Worm (Caenorhabditis elegans): ENCODE data around the gene coq-2.
A peak's percentile ranks its signal among the peaks of the same experiment; 100 is the strongest.

DNA sequence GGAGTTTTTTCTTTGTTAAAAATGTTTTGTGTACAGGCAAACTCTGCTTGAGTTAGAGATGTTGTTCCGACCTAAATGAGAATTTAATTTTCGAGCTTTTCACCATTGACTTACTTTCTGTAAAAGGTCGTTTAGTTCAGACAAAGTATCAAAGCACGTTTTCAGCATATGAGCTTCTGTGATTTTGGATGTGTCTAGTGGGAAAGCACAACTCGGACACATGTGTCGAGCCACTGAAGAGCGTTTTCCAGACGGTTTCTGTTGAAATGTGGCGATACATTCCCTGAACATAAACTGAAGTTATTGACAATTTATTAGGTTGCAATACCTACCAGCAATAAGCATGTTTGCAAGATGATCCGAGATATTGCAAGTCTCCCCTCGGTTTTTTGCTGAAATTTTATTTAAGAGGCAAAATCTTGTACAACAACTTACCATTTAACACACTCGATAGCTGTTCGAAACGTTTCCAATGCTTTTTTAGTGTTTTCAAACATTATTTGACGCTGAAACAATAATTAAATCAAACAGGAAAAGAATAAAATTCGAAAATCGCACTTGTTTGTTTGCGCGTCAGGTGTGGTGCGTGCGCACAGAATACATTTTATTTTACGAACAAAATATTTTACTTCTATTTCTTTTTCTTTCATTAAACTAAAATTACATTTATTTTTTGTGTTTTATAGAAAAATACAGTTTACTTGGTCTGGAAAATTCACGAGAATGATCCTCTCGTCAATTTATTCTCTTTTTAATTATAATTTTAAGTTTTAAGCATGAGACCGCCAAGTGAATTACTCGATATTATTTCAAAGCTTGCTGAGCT, 46.6 kb upstream of the coq-2 start, which contains the start of the genes brd-1 and K04C2.2:
- TF ChIP-seq pag-3 (tag; optimal IDR thresholded peaks at IDR 0.05; ENCODE audit: borderline replicate concordance, insufficient read depth) (no peak), ceh-88 (GFP tag; IDR thresholded peaks at IDR 0.05) (no peak), nhr-76 (tag; optimal IDR thresholded peaks at IDR 0.05) (no peak), egl-13 (tag; optimal IDR thresholded peaks at IDR 0.05) (no peak), mep-1 (tag; optimal IDR thresholded peaks at IDR 0.05) (peak; percentile 52), unc-98 (GFP tag; IDR thresholded peaks at IDR 0.05) (no peak), ceh-82 (tag; optimal IDR thresholded peaks at IDR 0.05) (no peak), lin-15B (tag; optimal IDR thresholded peaks at IDR 0.05) (no peak), hpl-2 (GFP tag; optimal IDR thresholded peaks at IDR 0.05) (no peak)

Data from whole organism, L1 larva.